Worm (Caenorhabditis elegans) whole organism, L1 larva: ENCODE results near the gene ZC477.7.

Experiments used
- C34B4.2 ChIP-seq: sonication (generic microtip); optimal IDR thresholded peaks from 2 replicates; lab custom pipeline; 2017; ENCODE audit warnings: mild to moderate bottlenecking, missing genetic modification characterization, missing compliant biosample characterization
- F16B12.6 ChIP-seq: fragments of 150-350 bp; optimal IDR thresholded peaks from 2 replicates; lab custom pipeline; 2014; ENCODE audit warnings: missing biosample characterization, missing genetic modification characterization
- Y116A8C.19 ChIP-seq: sonication (generic microtip); optimal IDR thresholded peaks from 2 replicates; lab custom pipeline; 2016; ENCODE audit warnings: missing compliant biosample characterization, missing genetic modification characterization, borderline replicate concordance
- aha-1 ChIP-seq: fragments of 150-350 bp; optimal IDR thresholded peaks from 2 replicates; lab custom pipeline; 2014; ENCODE audit warnings: missing biosample characterization, missing genetic modification characterization
- alr-1 ChIP-seq: fragments of 200-800 bp; sonication (Bioruptor generic); optimal IDR thresholded peaks from 2 replicates; lab custom pipeline; 2018; ENCODE audit warnings: borderline replicate concordance, mild to moderate bottlenecking, missing genetic modification characterization, missing compliant biosample characterization
- ceh-63 ChIP-seq: fragments of 200-800 bp; sonication (Bioruptor generic); optimal IDR thresholded peaks from 2 replicates; lab custom pipeline; 2018; ENCODE audit warnings: mild to moderate bottlenecking, missing genetic modification characterization, missing compliant biosample characterization
- ceh-8 ChIP-seq: fragments of 200-800 bp; sonication (Bioruptor generic); optimal IDR thresholded peaks from 2 replicates; lab custom pipeline; 2018; ENCODE audit warnings: mild to moderate bottlenecking, missing genetic modification characterization, moderate library complexity, missing compliant biosample characterization
- ceh-82 ChIP-seq, 3 experiments: fragments of 150-350 bp in 1 of 3; sonication (generic microtip) in 2 of 3; optimal IDR thresholded peaks; 2 replicates each; lab custom pipeline; 2014 to 2017; ENCODE audit warnings: missing biosample characterization in 3 of 3, missing genetic modification characterization in 3 of 3
- ceh-90 ChIP-seq: sonication (generic microtip); optimal IDR thresholded peaks from 2 replicates; lab custom pipeline; 2016; ENCODE audit warnings: missing genetic modification characterization, missing compliant biosample characterization
- dsc-1 ChIP-seq: sonication (generic microtip); optimal IDR thresholded peaks from 2 replicates; lab custom pipeline; 2016; ENCODE audit warnings: mild to moderate bottlenecking, missing genetic modification characterization, missing compliant biosample characterization
- efl-1 ChIP-seq, 4 experiments: fragments of 150-350 bp; optimal IDR thresholded peaks in 3 of 4; peaks in 1 of 4; 1 replicate in 1 of 4; 2 replicates in 3 of 4; lab custom pipeline; 2014; ENCODE audit warnings: missing biosample characterization in 2 of 4, missing genetic modification characterization in 2 of 4, missing genetic modification reagents in 2 of 4
- egl-13 ChIP-seq: sonication (generic microtip); optimal IDR thresholded peaks from 2 replicates; lab custom pipeline; 2016; ENCODE audit warnings: missing genotype, missing genetic modification reagents, missing genetic modification characterization, missing compliant biosample characterization
- egl-27 ChIP-seq, 2 experiments: fragments of 150-350 bp in 1 of 2; sonication (generic microtip); optimal IDR thresholded peaks; 3 replicates each; lab custom pipeline; 2017 to 2018; ENCODE audit warnings: missing biosample characterization in 2 of 2, missing genetic modification characterization in 2 of 2, missing genetic modification reagents in 2 of 2
- elt-2 ChIP-seq: sonication (generic microtip); optimal IDR thresholded peaks from 2 replicates; lab custom pipeline; 2016; ENCODE audit warnings: missing genetic modification characterization, mild to moderate bottlenecking, inconsistent platforms, missing compliant biosample characterization, missing genetic modification reagents
- elt-3 ChIP-seq, 6 experiments: fragments of 150-350 bp in 1 of 6; sonication (generic microtip); optimal IDR thresholded peaks; 2 replicates each; lab custom pipeline; 2017 to 2018; ENCODE audit warnings: missing biosample characterization in 6 of 6, missing genetic modification characterization in 6 of 6, inconsistent platforms in 1 of 6
- ets-5 ChIP-seq: fragments of 200-800 bp; sonication (Bioruptor generic); IDR thresholded peaks from 2 replicates; pipeline ENCODE4 v1.3.6; 2022; ENCODE audit warnings: missing genetic modification characterization, missing compliant biosample characterization
- fkh-10 ChIP-seq: sonication (generic microtip); optimal IDR thresholded peaks from 2 replicates; lab custom pipeline; 2017; ENCODE audit warnings: missing biosample characterization, missing genetic modification reagents, missing genetic modification characterization
- fkh-4 ChIP-seq: sonication (generic microtip); optimal IDR thresholded peaks from 2 replicates; lab custom pipeline; 2016; ENCODE audit warnings: missing compliant biosample characterization, missing genetic modification characterization, borderline replicate concordance
- fkh-8 ChIP-seq: sonication (generic microtip); optimal IDR thresholded peaks from 2 replicates; lab custom pipeline; 2016; ENCODE audit warnings: mild to moderate bottlenecking, missing genetic modification characterization, missing compliant biosample characterization
- fos-1 ChIP-seq: fragments of 150-350 bp; optimal IDR thresholded peaks from 2 replicates; lab custom pipeline; 2014; ENCODE audit warnings: missing biosample characterization, missing genetic modification characterization
- hlh-17 ChIP-seq: fragments of 200-800 bp; sonication (Bioruptor generic); optimal IDR thresholded peaks from 2 replicates; lab custom pipeline; 2018; ENCODE audit warnings: missing genetic modification characterization, mild to moderate bottlenecking, missing compliant biosample characterization, moderate library complexity, borderline replicate concordance
- hpl-2 ChIP-seq: fragments of 150-350 bp; optimal IDR thresholded peaks from 2 replicates; lab custom pipeline; 2014; ENCODE audit warnings: missing biosample characterization, missing genetic modification reagents, missing genetic modification characterization
- irx-1 ChIP-seq: sonication (generic microtip); optimal IDR thresholded peaks from 2 replicates; lab custom pipeline; 2016; ENCODE audit warnings: missing genetic modification characterization, missing compliant biosample characterization
- jun-1 ChIP-seq: fragments of 150-350 bp; optimal IDR thresholded peaks from 2 replicates; lab custom pipeline; 2014; ENCODE audit warnings: missing biosample characterization, missing genetic modification reagents, missing genetic modification characterization
- lin-13 ChIP-seq: fragments of 150-350 bp; optimal IDR thresholded peaks from 2 replicates; lab custom pipeline; 2014; ENCODE audit warnings: missing biosample characterization, missing genetic modification reagents, missing genetic modification characterization
- lin-14 ChIP-seq: fragments of 200-800 bp; sonication (Bioruptor generic); optimal IDR thresholded peaks from 2 replicates; lab custom pipeline; 2018; ENCODE audit warnings: mild to moderate bottlenecking, missing genetic modification characterization, moderate library complexity, missing compliant biosample characterization
- lin-35 ChIP-seq, 2 experiments: fragments of 150-350 bp; optimal IDR thresholded peaks; 2 replicates each; lab custom pipeline; 2014; ENCODE audit warnings: missing biosample characterization in 2 of 2, missing genetic modification characterization in 2 of 2, missing genetic modification reagents in 2 of 2
- lin-39 ChIP-seq: fragments of 150-350 bp; optimal IDR thresholded peaks from 2 replicates; lab custom pipeline; 2014; ENCODE audit warnings: missing biosample characterization, missing genetic modification reagents, missing genetic modification characterization
- lir-3 ChIP-seq: sonication (generic microtip); optimal IDR thresholded peaks from 2 replicates; lab custom pipeline; 2016; ENCODE audit warnings: mild to moderate bottlenecking, missing genetic modification characterization, moderate library complexity, missing compliant biosample characterization; ENCODE audit not compliant: poor library complexity
- lsy-2 ChIP-seq, 2 experiments: fragments of 150-350 bp; optimal IDR thresholded peaks; 2 replicates each; lab custom pipeline; 2014; ENCODE audit warnings: missing biosample characterization in 2 of 2, missing genetic modification characterization in 2 of 2
- mep-1 ChIP-seq: fragments of 150-350 bp; optimal IDR thresholded peaks from 2 replicates; lab custom pipeline; 2014; ENCODE audit warnings: missing biosample characterization, missing genetic modification characterization
- nhr-12 ChIP-seq: sonication (generic microtip); optimal IDR thresholded peaks from 2 replicates; lab custom pipeline; 2017; ENCODE audit warnings: missing biosample characterization, missing genetic modification characterization
- nhr-20 ChIP-seq: sonication (generic microtip); optimal IDR thresholded peaks from 2 replicates; lab custom pipeline; 2016; ENCODE audit warnings: mild to moderate bottlenecking, missing genetic modification characterization, missing compliant biosample characterization
- nhr-71 ChIP-seq: sonication (generic microtip); optimal IDR thresholded peaks from 2 replicates; lab custom pipeline; 2016; ENCODE audit warnings: mild to moderate bottlenecking, missing genetic modification characterization, moderate library complexity, missing compliant biosample characterization
- nhr-77 ChIP-seq: fragments of 150-350 bp; optimal IDR thresholded peaks from 2 replicates; lab custom pipeline; 2014; ENCODE audit warnings: missing biosample characterization, missing genetic modification characterization
- nhr-85 ChIP-seq: sonication (generic microtip); peaks from one replicate; lab custom pipeline; 2016; ENCODE audit warnings: missing genetic modification characterization, inconsistent platforms, missing compliant biosample characterization
- nhr-90 ChIP-seq: sonication (generic microtip); optimal IDR thresholded peaks from 2 replicates; lab custom pipeline; 2016; ENCODE audit warnings: mild to moderate bottlenecking, missing genetic modification characterization, missing compliant biosample characterization; ENCODE audit not compliant: poor library complexity
- pqm-1 ChIP-seq: sonication (generic microtip); optimal IDR thresholded peaks from 3 replicates; lab custom pipeline; 2017; ENCODE audit warnings: missing biosample characterization, missing genetic modification characterization
- rnt-1 ChIP-seq: sonication (generic microtip); optimal IDR thresholded peaks from 2 replicates; lab custom pipeline; 2016; ENCODE audit warnings: mild to moderate bottlenecking, missing genetic modification characterization, moderate library complexity, missing compliant biosample characterization
- snu-23 ChIP-seq: sonication (generic microtip); optimal IDR thresholded peaks from 2 replicates; lab custom pipeline; 2016; ENCODE audit warnings: missing genetic modification characterization, missing compliant biosample characterization
- sox-4 ChIP-seq: sonication (generic microtip); optimal IDR thresholded peaks from 2 replicates; lab custom pipeline; 2016; ENCODE audit warnings: missing genetic modification characterization, missing compliant biosample characterization
- sptf-1 ChIP-seq: fragments of 150-350 bp; optimal IDR thresholded peaks from 2 replicates; lab custom pipeline; 2014; ENCODE audit warnings: missing biosample characterization, missing genetic modification characterization
- swsn-7 ChIP-seq: sonication (generic microtip); optimal IDR thresholded peaks from 2 replicates; lab custom pipeline; 2016; ENCODE audit warnings: missing genetic modification characterization, missing compliant biosample characterization
- tbx-2 ChIP-seq: sonication (generic microtip); optimal IDR thresholded peaks from 2 replicates; lab custom pipeline; 2016; ENCODE audit warnings: missing genetic modification characterization, missing compliant biosample characterization
- tlp-1 ChIP-seq: fragments of 150-350 bp; optimal IDR thresholded peaks from 2 replicates; lab custom pipeline; 2014; ENCODE audit warnings: missing biosample characterization, missing genetic modification characterization
- unc-130 ChIP-seq: fragments of 150-350 bp; optimal IDR thresholded peaks from 2 replicates; lab custom pipeline; 2017; ENCODE audit warnings: missing biosample characterization, missing genetic modification characterization, inconsistent platforms
- unc-30 ChIP-seq: sonication (generic microtip); optimal IDR thresholded peaks from 2 replicates; lab custom pipeline; 2017; ENCODE audit warnings: missing biosample characterization, missing genetic modification characterization
- xbp-1 ChIP-seq: sonication (generic microtip); optimal IDR thresholded peaks from 2 replicates; lab custom pipeline; 2016; ENCODE audit warnings: missing genetic modification characterization, missing compliant biosample characterization
- zag-1 ChIP-seq: fragments of 150-350 bp; optimal IDR thresholded peaks from 2 replicates; lab custom pipeline; 2014; ENCODE audit warnings: missing biosample characterization, missing genetic modification characterization
- ztf-11 ChIP-seq, 2 experiments: sonication (generic microtip); optimal IDR thresholded peaks; 2 replicates each; lab custom pipeline; 2016 to 2017; ENCODE audit warnings: missing genetic modification characterization in 2 of 2, missing biosample characterization in 1 of 2, missing compliant biosample characterization in 1 of 2
- ztf-4 ChIP-seq: fragments of 150-350 bp; optimal IDR thresholded peaks from 2 replicates; lab custom pipeline; 2014; ENCODE audit warnings: missing biosample characterization, missing genetic modification characterization

Gene ZC477.7

DNA sequence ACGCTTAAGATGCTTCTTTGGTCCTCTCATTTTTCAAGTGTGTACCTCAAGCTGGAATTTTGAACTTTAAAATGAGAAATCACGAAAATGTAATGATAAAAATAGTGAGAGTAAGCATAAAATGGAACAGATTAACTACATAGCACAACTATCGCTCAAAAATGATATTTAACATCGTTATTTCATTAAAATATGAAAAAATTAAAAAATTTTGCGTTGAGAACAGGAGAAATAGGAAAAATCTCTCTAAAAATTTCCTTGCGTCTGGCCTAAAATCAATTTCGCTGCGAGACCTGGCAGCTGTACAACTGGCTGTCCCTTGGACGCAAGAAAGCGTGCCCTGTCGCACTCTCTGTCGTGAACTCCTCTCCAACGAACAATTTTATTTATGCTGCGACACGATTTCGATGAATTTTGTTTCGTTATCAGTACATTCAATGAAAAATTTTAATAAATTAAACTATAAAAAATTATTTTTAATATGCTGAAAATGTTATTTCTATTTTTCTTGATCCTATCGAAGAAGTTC is 26.6 kb downstream of the ZC477.7 start, which contains the start of gene rps-4 (continued):
- TF ChIP-seq Y116A8C.19 (tag; lab: Kevin White, UChicago) (no peak), jun-1 (tag; lab: Kevin White, UChicago) (peak; percentile 75), ets-5 (no peak), elt-2 (tag; lab: Kevin White, UChicago) (peak; percentile 75), ceh-8 (peak; percentile 74), xbp-1 (tag; lab: Kevin White, UChicago) (peak; percentile 92), unc-130 (tag; lab: Kevin White, UChicago) (peak; percentile 81), ceh-63 (GFP tag; lab: Kevin White, UChicago) (no peak), snu-23 (peak; percentile 95), fkh-4 (tag; lab: Kevin White, UChicago) (peak; percentile 26), hlh-17 (GFP tag; lab: Kevin White, UChicago) (no peak), egl-13 (tag; lab: Kevin White, UChicago) (peak; percentile 82), fkh-10 (peak; percentile 66), zag-1 (tag; lab: Kevin White, UChicago) (no peak), efl-1 (optimal IDR thresholded peaks at IDR 0.05; lab: Kevin White, UChicago) (peak; percentile 88 to 91), efl-1 (GFP tag; optimal IDR thresholded peaks at IDR 0.05 in 1 of 2; lab: Kevin White, UChicago) (peak; percentile 83 to 97), nhr-71 (tag; lab: Kevin White, UChicago) (peak; percentile 95), rnt-1 (tag; lab: Kevin White, UChicago) (peak; percentile 94), unc-30 (tag; lab: Kevin White, UChicago) (no peak), lin-35 (GFP tag; optimal IDR thresholded peaks at IDR 0.05; lab: Kevin White, UChicago) (peak; percentile 91 to 93), ceh-82 (tag; optimal IDR thresholded peaks at IDR 0.05; lab: Kevin White, UChicago) (peak; percentile 74 to 95 (median 74)), sox-4 (tag; lab: Kevin White, UChicago) (peak; percentile 70), sptf-1 (tag; lab: Kevin White, UChicago) (no peak), nhr-85 (peak; percentile 90), C34B4.2 (tag; lab: Kevin White, UChicago) (no peak), lin-13 (GFP tag; lab: Kevin White, UChicago) (peak; percentile 86), hpl-2 (GFP tag; lab: Kevin White, UChicago) (peak; percentile 85), F16B12.6 (tag; lab: Kevin White, UChicago) (peak; percentile 65), pqm-1 (no peak), egl-27 (tag; optimal IDR thresholded peaks at IDR 0.05; lab: Kevin White, UChicago) (no peak), nhr-77 (tag; lab: Kevin White, UChicago) (peak; percentile 86), ztf-4 (tag; lab: Kevin White, UChicago) (peak; percentile 54), irx-1 (peak; percentile 78), aha-1 (no peak), elt-3 (tag; optimal IDR thresholded peaks at IDR 0.05; lab: Kevin White, UChicago) (peak in 3 of 6 experiments; percentile 24 to 95 (median 72)), swsn-7 (tag; lab: Kevin White, UChicago) (peak; percentile 91), lsy-2 (tag; optimal IDR thresholded peaks at IDR 0.05; lab: Kevin White, UChicago) (peak; percentile 91 to 95), lir-3 (tag; lab: Kevin White, UChicago) (peak; percentile 74), dsc-1 (tag; lab: Kevin White, UChicago) (peak; percentile 80), ceh-90 (tag; lab: Kevin White, UChicago) (peak; percentile 58), fkh-8 (tag; lab: Kevin White, UChicago) (peak; percentile 90), fos-1 (tag; lab: Kevin White, UChicago) (peak; percentile 61), nhr-90 (tag; lab: Kevin White, UChicago) (peak; percentile 89), tlp-1 (tag; lab: Kevin White, UChicago) (no peak), ztf-11 (tag; optimal IDR thresholded peaks at IDR 0.05; lab: Kevin White, UChicago) (peak in 1 of 2 experiments; percentile 74), tbx-2 (peak; percentile 92), mep-1 (tag; lab: Kevin White, UChicago) (peak; percentile 96), lin-14 (peak; percentile 96), nhr-20 (tag; lab: Kevin White, UChicago) (peak; percentile 93), lin-39 (tag; lab: Kevin White, UChicago) (peak; percentile 59), nhr-12 (tag; lab: Kevin White, UChicago) (no peak), alr-1 (tag; lab: Kevin White, UChicago) (no peak)
